Fruit fly (Drosophila melanogaster): ENCODE data around the gene CG43078.

CG43078 gene

DNA sequence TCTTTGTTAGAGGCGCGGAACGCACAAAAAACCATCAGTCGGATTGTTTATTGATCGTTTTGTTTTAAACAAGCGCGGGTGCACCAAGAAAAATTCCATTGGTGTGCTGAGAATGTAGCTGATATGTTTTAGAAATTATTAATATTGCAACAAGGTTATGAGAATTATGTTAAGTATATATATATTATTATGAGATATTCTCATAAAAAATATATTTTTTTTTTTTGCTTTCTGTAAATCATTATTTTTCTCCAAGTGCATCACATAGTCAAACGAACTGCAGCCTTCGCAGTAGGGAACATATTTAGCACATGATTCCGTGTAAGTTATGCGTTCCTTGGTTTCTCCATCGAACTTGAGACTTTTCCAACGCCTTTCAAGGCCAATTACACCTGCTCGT is 52.4 kb downstream of the CG43078 start:
- TF ChIP-seq CG8478 (optimal IDR thresholded peaks at IDR 0.05) (no peak), psq (optimal IDR thresholded peaks at IDR 0.05) (no peak), Dll (optimal IDR thresholded peaks at IDR 0.05) (no peak), EcR (GFP tag; optimal IDR thresholded peaks at IDR 0.05) (no peak), pan (optimal IDR thresholded peaks at IDR 0.05) (no peak), usp (GFP tag; optimal IDR thresholded peaks at IDR 0.05) (no peak)

DNA sequence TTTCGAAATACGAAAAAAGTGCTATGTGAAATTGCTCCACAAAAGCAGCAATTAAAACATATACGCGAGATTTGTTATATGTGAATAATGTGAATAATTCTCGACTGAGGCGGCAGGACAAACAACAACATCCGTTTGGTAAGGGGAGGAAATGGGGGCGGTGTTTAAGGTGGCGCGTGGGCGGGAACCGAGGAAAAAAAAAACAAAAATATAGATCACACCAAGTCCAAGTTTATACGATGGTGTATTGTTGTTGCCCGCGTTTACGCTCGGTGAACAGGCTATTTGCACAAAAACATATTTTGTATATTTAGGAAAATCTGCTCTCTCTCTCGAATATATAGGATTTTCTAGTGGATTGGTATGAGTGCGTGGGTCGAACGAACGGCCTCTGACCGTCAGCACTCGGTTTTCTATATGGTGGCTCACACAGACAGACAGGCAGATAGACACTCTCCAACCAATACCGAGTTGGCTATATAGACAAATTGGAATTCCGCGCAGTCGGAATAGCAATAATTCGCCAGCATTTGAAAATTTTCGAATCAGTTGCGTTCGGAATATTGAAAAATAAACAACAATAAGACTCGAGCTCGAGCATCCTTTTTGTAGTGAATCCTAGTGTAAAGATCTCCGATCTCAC is 53.2 kb downstream of the CG43078 start:
- no peak for TF ChIP-seq EcR (GFP tag; optimal IDR thresholded peaks at IDR 0.05)
- TF ChIP-seq pan (optimal IDR thresholded peaks at IDR 0.05), result no peak
- no peak for TF ChIP-seq usp (GFP tag; optimal IDR thresholded peaks at IDR 0.05)
- TF ChIP-seq psq (optimal IDR thresholded peaks at IDR 0.05), result no peak
- TF ChIP-seq CG8478 (optimal IDR thresholded peaks at IDR 0.05), result no peak
- TF ChIP-seq Dll (optimal IDR thresholded peaks at IDR 0.05), result no peak

DNA sequence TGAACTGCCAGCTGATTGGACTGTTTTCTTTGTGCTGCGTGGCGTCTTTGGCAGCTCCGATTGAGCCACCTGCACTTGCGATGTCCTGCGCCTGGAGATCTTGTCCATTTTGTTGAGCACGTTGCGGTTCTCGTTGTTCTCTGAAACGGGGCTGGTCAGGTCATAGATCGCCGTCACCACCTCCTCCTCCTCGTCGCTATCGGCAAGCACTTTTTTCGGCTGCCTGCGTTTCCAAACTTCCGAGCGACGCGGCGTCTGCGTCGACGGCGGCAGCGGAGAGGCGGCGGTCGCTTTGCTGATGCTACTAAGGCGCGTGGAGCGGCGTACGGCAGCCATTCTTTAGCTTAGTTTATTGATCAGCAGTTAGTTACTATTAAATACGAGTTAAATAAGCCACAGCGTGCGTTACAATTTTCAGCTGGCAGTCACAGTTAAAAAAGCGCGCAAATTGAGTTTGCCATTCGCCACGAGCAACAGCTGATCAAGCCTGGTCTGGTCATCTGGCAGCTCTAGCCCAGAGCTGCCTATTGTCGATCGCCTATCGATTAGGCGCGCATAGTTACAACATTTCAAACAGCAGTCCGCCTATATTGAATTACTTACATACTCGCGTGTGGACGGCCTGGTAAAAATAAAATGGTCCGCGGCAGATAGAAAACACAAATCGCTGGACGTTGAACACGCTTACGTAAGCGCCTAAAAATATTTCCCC is 57.2 kb downstream of the CG43078 start, which contains the start of gene Cdc6:
Gene Cdc6, minus strand, starts transcription at position 456 of the 712 bp plus-strand sequence.
- TF ChIP-seq pan (optimal IDR thresholded peaks at IDR 0.05) (no peak), Dll (optimal IDR thresholded peaks at IDR 0.05) (no peak), psq (optimal IDR thresholded peaks at IDR 0.05) (no peak), CG8478 (optimal IDR thresholded peaks at IDR 0.05) (no peak), usp (GFP tag; optimal IDR thresholded peaks at IDR 0.05) (no peak), EcR (GFP tag; optimal IDR thresholded peaks at IDR 0.05) (no peak)

DNA sequence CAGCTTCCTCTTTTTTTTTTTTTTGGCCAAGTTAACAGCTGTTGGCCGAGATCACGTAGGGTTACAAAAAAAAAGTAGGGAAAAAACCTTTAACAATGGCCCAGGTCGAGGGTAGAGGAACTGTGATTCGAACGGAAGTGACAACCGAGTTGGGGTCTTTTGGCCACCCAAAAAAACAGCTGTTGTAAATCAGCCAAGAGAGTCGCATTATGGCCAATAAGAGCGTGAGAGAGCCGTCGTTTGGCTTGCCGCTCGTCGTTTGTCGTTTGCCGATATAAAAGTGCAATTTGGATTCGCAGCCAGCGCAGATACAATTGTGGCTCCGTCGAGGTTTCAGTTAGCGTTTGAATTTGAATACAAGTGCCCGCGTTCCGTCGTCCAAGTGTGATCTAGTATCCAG is 63.5 kb downstream of the CG43078 start, which contains the start of gene Cpr66D:
Gene Cpr66D, plus strand, starts transcription at position 301 of the 400 bp plus-strand sequence.
- TF ChIP-seq CG8478 (optimal IDR thresholded peaks at IDR 0.05) (no peak), usp (GFP tag; optimal IDR thresholded peaks at IDR 0.05) (no peak), psq (optimal IDR thresholded peaks at IDR 0.05) (no peak), pan (optimal IDR thresholded peaks at IDR 0.05) (no peak), EcR (GFP tag; optimal IDR thresholded peaks at IDR 0.05) (no peak), Dll (optimal IDR thresholded peaks at IDR 0.05) (no peak)

DNA sequence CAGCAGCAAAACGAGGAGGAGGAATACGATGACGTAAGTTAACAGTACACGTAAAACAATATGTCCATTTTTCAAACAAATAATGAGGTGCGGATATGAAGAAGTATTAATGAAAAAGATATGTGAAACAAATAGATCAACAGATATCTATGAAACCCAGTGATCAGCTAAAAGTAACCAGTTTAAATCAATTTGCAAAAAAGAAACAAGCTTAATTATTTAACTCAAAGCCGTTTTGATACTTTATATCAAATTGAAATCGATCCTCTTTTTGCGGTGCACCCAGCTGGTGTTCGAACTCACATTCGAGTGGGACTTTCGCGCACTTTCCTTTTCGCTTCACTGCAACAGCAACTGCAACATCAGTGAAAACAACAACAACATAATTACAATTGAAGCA is 64.4 kb downstream of the CG43078 start:
- TF ChIP-seq Dll (optimal IDR thresholded peaks at IDR 0.05) (no peak), psq (optimal IDR thresholded peaks at IDR 0.05) (no peak), EcR (GFP tag; optimal IDR thresholded peaks at IDR 0.05) (no peak), CG8478 (optimal IDR thresholded peaks at IDR 0.05) (no peak), usp (GFP tag; optimal IDR thresholded peaks at IDR 0.05) (no peak), pan (optimal IDR thresholded peaks at IDR 0.05) (no peak)

DNA sequence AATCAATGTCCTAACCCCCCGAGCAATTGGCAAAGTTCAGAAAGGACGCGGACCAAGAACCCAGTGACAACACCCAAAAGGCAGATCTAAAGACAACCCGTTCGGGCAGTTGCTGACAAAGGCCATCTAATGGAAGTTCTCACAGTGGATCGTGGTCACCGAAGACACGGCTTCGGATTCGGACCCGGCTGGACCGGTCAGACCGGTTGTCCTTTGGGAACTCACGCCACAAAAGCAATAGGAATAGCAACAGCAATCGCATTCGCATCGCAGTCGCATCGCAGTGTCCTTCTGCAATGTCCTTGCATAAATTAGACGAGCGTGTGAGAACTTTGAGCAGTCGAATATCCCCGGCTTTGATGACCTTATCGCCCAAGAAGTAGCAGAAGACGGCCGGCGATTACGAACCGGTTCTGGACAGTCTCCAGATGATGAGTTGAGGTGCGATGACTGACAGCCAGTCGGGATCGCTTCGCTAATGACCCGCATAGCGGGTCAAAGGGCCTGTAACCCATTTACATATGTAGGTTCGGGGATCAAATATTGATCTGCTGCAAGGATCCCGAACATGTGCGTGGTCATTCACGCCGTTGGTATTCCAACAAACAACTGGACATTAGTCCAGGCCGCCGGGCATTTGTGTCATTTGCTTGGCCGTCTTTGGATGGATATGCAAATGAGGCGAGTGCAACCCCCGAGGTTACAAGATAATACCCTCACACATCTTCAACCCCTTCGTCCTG is 67.4 kb downstream of the CG43078 start:
- no peak for TF ChIP-seq psq (optimal IDR thresholded peaks at IDR 0.05)
- TF ChIP-seq EcR (GFP tag; optimal IDR thresholded peaks at IDR 0.05), result no peak
- no peak for TF ChIP-seq usp (GFP tag; optimal IDR thresholded peaks at IDR 0.05)
- TF ChIP-seq pan (optimal IDR thresholded peaks at IDR 0.05), result no peak
- TF ChIP-seq CG8478 (optimal IDR thresholded peaks at IDR 0.05), result no peak
- TF ChIP-seq Dll (optimal IDR thresholded peaks at IDR 0.05), result no peak

DNA sequence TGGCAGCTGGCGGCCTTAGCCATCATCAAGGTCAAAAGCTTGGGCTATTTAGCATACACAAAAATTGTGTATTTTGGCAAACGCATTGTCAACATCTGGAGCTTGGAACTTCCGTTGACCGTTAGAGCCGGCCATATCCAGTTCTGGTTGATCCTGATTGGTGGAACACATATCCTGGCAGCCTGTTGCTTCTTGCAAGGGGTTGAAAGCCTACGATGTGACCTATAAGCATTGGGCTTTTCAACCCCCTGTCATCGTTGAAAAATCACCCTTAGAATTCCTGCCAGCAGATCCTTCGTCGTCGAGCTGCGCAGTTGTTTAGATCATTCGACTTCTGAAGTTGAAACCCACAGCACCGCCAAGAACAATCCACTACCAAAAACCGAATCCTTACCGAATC is 70.2 kb downstream of the CG43078 start, which contains the start of the genes CG13305 and Pex7:
Gene CG13305, minus strand, starts transcription at position 2 of the 400 bp plus-strand sequence.
Gene Pex7, plus strand, starts transcription at position 325 of the 400 bp plus-strand sequence.
- TF ChIP-seq Dll (optimal IDR thresholded peaks at IDR 0.05) (no peak), usp (GFP tag; optimal IDR thresholded peaks at IDR 0.05) (no peak), EcR (GFP tag; optimal IDR thresholded peaks at IDR 0.05) (no peak), pan (optimal IDR thresholded peaks at IDR 0.05) (no peak), psq (optimal IDR thresholded peaks at IDR 0.05) (no peak), CG8478 (optimal IDR thresholded peaks at IDR 0.05) (no peak)

DNA sequence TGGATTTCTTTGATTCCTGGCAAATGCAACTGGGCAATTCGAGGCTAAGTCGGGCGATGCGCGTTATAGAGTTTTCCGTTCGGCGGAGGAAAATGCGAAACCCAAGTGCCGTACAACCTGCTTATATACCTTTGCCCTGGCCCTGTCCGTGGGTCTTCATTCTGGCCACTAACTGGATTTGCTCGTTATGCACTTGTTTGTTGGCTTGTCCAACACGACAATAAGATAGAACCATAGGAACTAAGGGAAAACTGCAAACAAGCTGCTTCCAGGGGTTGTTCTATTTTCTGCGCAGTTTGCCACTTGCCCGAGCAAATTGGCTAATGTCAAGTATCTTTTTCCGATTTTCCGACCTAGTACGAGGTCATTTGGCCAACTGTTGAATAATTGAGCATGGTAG is 72.2 kb downstream of the CG43078 start, which contains the start of gene Arr2:
Gene Arr2, minus strand, starts transcription at position 101 of the 400 bp plus-strand sequence.
- TF ChIP-seq EcR (GFP tag; optimal IDR thresholded peaks at IDR 0.05), result no peak
- no peak for TF ChIP-seq psq (optimal IDR thresholded peaks at IDR 0.05)
- TF ChIP-seq pan (optimal IDR thresholded peaks at IDR 0.05), result no peak
- TF ChIP-seq usp (GFP tag; optimal IDR thresholded peaks at IDR 0.05), result no peak
- no peak for TF ChIP-seq CG8478 (optimal IDR thresholded peaks at IDR 0.05)
- no peak for TF ChIP-seq Dll (optimal IDR thresholded peaks at IDR 0.05)
